Fruit fly (Drosophila melanogaster) whole organism, embryonic: Measurements from ENCODE around the gene CG9674.

Experiments used
- ATbp ChIP-seq: fragments of 200-800 bp; sonication (Bioruptor generic); optimal IDR thresholded peaks from 2 replicates; lab custom pipeline; 2017; ENCODE audit warnings: missing biosample characterization, mild to moderate bottlenecking, missing genetic modification characterization, missing genetic modification reagents
- BEAF-32 ChIP-seq: fragments of 200-800 bp; sonication (Bioruptor generic); optimal IDR thresholded peaks from 3 replicates; lab custom pipeline; 2017; ENCODE audit warnings: missing biosample characterization, missing genetic modification characterization, mild to moderate bottlenecking, moderate library complexity, missing genetic modification reagents
- C15 ChIP-seq: fragments of 200-800 bp; sonication (Bioruptor generic); IDR thresholded peaks from 3 replicates; pipeline ENCODE4 v1.3.6; 2022; ENCODE audit warnings: missing biosample characterization, missing genetic modification characterization
- CG10959 ChIP-seq: fragments of 200-800 bp; sonication (Bioruptor generic); IDR thresholded peaks from 2 replicates; pipeline ENCODE4 v1.3.6; 2022; ENCODE audit warnings: missing biosample characterization, missing genetic modification characterization
- CG11093 ChIP-seq: fragments of 200-800 bp; sonication (Bioruptor generic); IDR thresholded peaks from 3 replicates; pipeline ENCODE4 v1.3.6; 2022; ENCODE audit warnings: missing biosample characterization, missing genetic modification characterization
- CG11695 ChIP-seq: fragments of 200-800 bp; sonication (Bioruptor generic); IDR thresholded peaks from 3 replicates; pipeline ENCODE4 v1.3.6; 2022; ENCODE audit warnings: missing biosample characterization, missing genetic modification characterization
- CG12104 ChIP-seq: fragments of 200-800 bp; sonication (Bioruptor generic); optimal IDR thresholded peaks from 3 replicates; lab custom pipeline; 2016; ENCODE audit warnings: missing biosample characterization, missing genetic modification characterization
- CG14014 ChIP-seq: fragments of 200-800 bp; sonication (Bioruptor generic); IDR thresholded peaks from 2 replicates; pipeline ENCODE4 v1.3.6; 2022; ENCODE audit warnings: missing biosample characterization, missing genetic modification characterization
- CG15011 ChIP-seq: fragments of 200-800 bp; sonication (Bioruptor generic); optimal IDR thresholded peaks from 3 replicates; lab custom pipeline; 2018; ENCODE audit warnings: missing biosample characterization, mild to moderate bottlenecking, missing genetic modification characterization
- CG15073 ChIP-seq: fragments of 200-800 bp; sonication (Bioruptor generic); optimal IDR thresholded peaks from 2 replicates; lab custom pipeline; 2016; ENCODE audit warnings: missing biosample characterization, missing genetic modification characterization
- CG1647 ChIP-seq: fragments of 200-800 bp; sonication (Bioruptor generic); optimal IDR thresholded peaks from 3 replicates; lab custom pipeline; 2016; ENCODE audit warnings: missing biosample characterization, missing genetic modification characterization
- CG17328 ChIP-seq: fragments of 200-800 bp; sonication (Bioruptor generic); IDR thresholded peaks from 2 replicates; pipeline ENCODE4 v1.3.6; 2022; ENCODE audit warnings: missing biosample characterization, missing genetic modification characterization
- CG17568 ChIP-seq: fragments of 200-800 bp; sonication (Bioruptor generic); optimal IDR thresholded peaks from 2 replicates; lab custom pipeline; 2018; ENCODE audit warnings: missing biosample characterization, mild to moderate bottlenecking, missing genetic modification characterization, moderate library complexity
- CG3163 ChIP-seq: fragments of 200-800 bp; sonication (Bioruptor generic); optimal IDR thresholded peaks from 3 replicates; lab custom pipeline; 2016; ENCODE audit warnings: missing biosample characterization, missing genetic modification characterization
- CG32767 ChIP-seq: fragments of 200-800 bp; sonication (Bioruptor generic); IDR thresholded peaks from 2 replicates; pipeline ENCODE4 v1.3.6; 2022; ENCODE audit warnings: missing biosample characterization, missing genetic modification characterization
- CG3995 ChIP-seq: fragments of 200-800 bp; sonication (Bioruptor generic); optimal IDR thresholded peaks from 3 replicates; lab custom pipeline; 2016; ENCODE audit warnings: missing biosample characterization, missing genetic modification characterization
- CG4424 ChIP-seq: fragments of 200-800 bp; sonication (Bioruptor generic); optimal IDR thresholded peaks from 3 replicates; lab custom pipeline; 2016; ENCODE audit warnings: missing biosample characterization, missing genetic modification characterization
- CG6689 ChIP-seq: fragments of 200-800 bp; sonication (Bioruptor generic); IDR thresholded peaks from 2 replicates; pipeline ENCODE4 v1.3.6; 2022; ENCODE audit warnings: missing biosample characterization, missing genetic modification characterization
- CG7357 ChIP-seq: fragments of 200-800 bp; sonication (Bioruptor generic); IDR thresholded peaks from 3 replicates; pipeline ENCODE4 v1.3.6; 2022; ENCODE audit warnings: missing biosample characterization, missing genetic modification characterization
- CG8290 ChIP-seq, 3 experiments: fragments of 200-800 bp; sonication (Bioruptor generic); optimal IDR thresholded peaks; 2 replicates each; lab custom pipeline; 2016 to 2019; ENCODE audit warnings: missing biosample characterization in 3 of 3, missing genetic modification characterization in 3 of 3, mild to moderate bottlenecking in 2 of 3, moderate library complexity in 1 of 3
- CHES-1-like ChIP-seq: fragments of 200-800 bp; sonication (Bioruptor generic); optimal IDR thresholded peaks from 2 replicates; lab custom pipeline; 2016; ENCODE audit warnings: missing biosample characterization, missing genetic modification characterization
- Dip2 ChIP-seq: fragments of 200-800 bp; sonication (Bioruptor generic); IDR thresholded peaks from 2 replicates; pipeline ENCODE4 v1.3.6; 2022; ENCODE audit warnings: missing biosample characterization, missing genetic modification characterization
- Ets65A ChIP-seq: fragments of 200-800 bp; sonication (Bioruptor generic); peaks from one replicate; lab custom pipeline; 2016; ENCODE audit warnings: missing biosample characterization, missing genetic modification characterization
- Ets97D ChIP-seq: fragments of 200-800 bp; sonication (Bioruptor generic); optimal IDR thresholded peaks from 3 replicates; lab custom pipeline; 2016; ENCODE audit warnings: missing biosample characterization, missing genetic modification characterization
- Gsc ChIP-seq: fragments of 200-800 bp; sonication (Bioruptor generic); IDR thresholded peaks from 2 replicates; pipeline ENCODE4 v1.3.6; 2022; ENCODE audit warnings: missing biosample characterization, missing genetic modification characterization
- Hey ChIP-seq: fragments of 200-800 bp; sonication (Bioruptor generic); optimal IDR thresholded peaks from 3 replicates; lab custom pipeline; 2018; ENCODE audit warnings: missing biosample characterization, mild to moderate bottlenecking, missing genetic modification characterization
- HmgZ ChIP-seq: fragments of 200-800 bp; sonication (Bioruptor generic); optimal IDR thresholded peaks from 2 replicates; lab custom pipeline; 2018; ENCODE audit warnings: missing biosample characterization, mild to moderate bottlenecking, missing genetic modification characterization
- Rfx ChIP-seq: fragments of 200-800 bp; sonication (Bioruptor generic); IDR thresholded peaks from 2 replicates; pipeline ENCODE4 v1.3.6; 2022; ENCODE audit warnings: missing biosample characterization, missing genetic modification characterization
- Sry-δ ChIP-seq: fragments of 200-800 bp; sonication (Bioruptor generic); optimal IDR thresholded peaks from 2 replicates; lab custom pipeline; 2016; ENCODE audit warnings: missing biosample characterization, missing genetic modification characterization
- Vsx1 ChIP-seq: fragments of 200-800 bp; sonication (Bioruptor generic); optimal IDR thresholded peaks from 2 replicates; lab custom pipeline; 2017; ENCODE audit warnings: missing biosample characterization, mild to moderate bottlenecking, missing genetic modification characterization, missing genetic modification reagents
- ap ChIP-seq: fragments of 200-800 bp; sonication (Bioruptor generic); IDR thresholded peaks from 2 replicates; pipeline ENCODE4 v1.3.6; 2022; ENCODE audit warnings: missing biosample characterization, missing genetic modification characterization
- bsh ChIP-seq, 2 experiments: fragments of 200-800 bp; sonication (Bioruptor generic); optimal IDR thresholded peaks; 2 replicates each; lab custom pipeline; 2017 to 2018; ENCODE audit warnings: mild to moderate bottlenecking in 2 of 2, missing biosample characterization in 2 of 2, missing genetic modification characterization in 2 of 2, moderate library complexity in 1 of 2
- crp ChIP-seq, 2 experiments: fragments of 200-800 bp; sonication (Bioruptor generic); optimal IDR thresholded peaks; 2 replicates in 1 of 2; 3 replicates in 1 of 2; lab custom pipeline; 2017; ENCODE audit warnings: missing biosample characterization in 2 of 2, missing genetic modification characterization in 2 of 2, mild to moderate bottlenecking in 1 of 2, moderate library complexity in 1 of 2
- exex ChIP-seq: fragments of 200-800 bp; sonication (Bioruptor generic); optimal IDR thresholded peaks from 4 replicates; lab custom pipeline; 2018; ENCODE audit warnings: missing biosample characterization, mild to moderate bottlenecking, missing genetic modification characterization, moderate library complexity
- fd102C ChIP-seq: fragments of 200-800 bp; sonication (Bioruptor generic); optimal IDR thresholded peaks from 2 replicates; lab custom pipeline; 2018; ENCODE audit warnings: missing biosample characterization, mild to moderate bottlenecking, missing genetic modification characterization, moderate library complexity
- lmd ChIP-seq: fragments of 200-800 bp; sonication (Bioruptor generic); IDR thresholded peaks from 2 replicates; pipeline ENCODE4 v1.3.6; 2022; ENCODE audit warnings: missing biosample characterization, missing genetic modification characterization
- p53 ChIP-seq: fragments of 200-800 bp; sonication (Bioruptor generic); optimal IDR thresholded peaks from 2 replicates; lab custom pipeline; 2016; ENCODE audit warnings: missing biosample characterization, missing genetic modification characterization
- rib ChIP-seq: fragments of 200-800 bp; sonication (Bioruptor generic); IDR thresholded peaks from 2 replicates; pipeline ENCODE4 v1.3.6; 2022; ENCODE audit warnings: missing biosample characterization, missing genetic modification characterization
- ro ChIP-seq: fragments of 200-800 bp; sonication (Bioruptor generic); IDR thresholded peaks from 2 replicates; pipeline ENCODE4 v1.3.6; 2022; ENCODE audit warnings: missing biosample characterization, missing genetic modification characterization
- salm ChIP-seq: fragments of 200-800 bp; sonication (Bioruptor generic); optimal IDR thresholded peaks from 2 replicates; lab custom pipeline; 2018; ENCODE audit warnings: missing biosample characterization, mild to moderate bottlenecking, missing genetic modification characterization
- sisA ChIP-seq: fragments of 200-800 bp; sonication (Bioruptor generic); IDR thresholded peaks from 2 replicates; pipeline ENCODE4 v1.3.6; 2022; ENCODE audit warnings: missing biosample characterization, missing genetic modification characterization
- ssp ChIP-seq: fragments of 200-800 bp; sonication (Bioruptor generic); IDR thresholded peaks from 2 replicates; pipeline ENCODE4 v1.3.6; 2022; ENCODE audit warnings: missing biosample characterization, missing genetic modification characterization
- wor ChIP-seq: fragments of 200-800 bp; sonication (Bioruptor generic); IDR thresholded peaks from 2 replicates; pipeline ENCODE4 v1.3.6; 2022; ENCODE audit warnings: missing biosample characterization, missing genetic modification characterization

Gene CG9674

DNA sequence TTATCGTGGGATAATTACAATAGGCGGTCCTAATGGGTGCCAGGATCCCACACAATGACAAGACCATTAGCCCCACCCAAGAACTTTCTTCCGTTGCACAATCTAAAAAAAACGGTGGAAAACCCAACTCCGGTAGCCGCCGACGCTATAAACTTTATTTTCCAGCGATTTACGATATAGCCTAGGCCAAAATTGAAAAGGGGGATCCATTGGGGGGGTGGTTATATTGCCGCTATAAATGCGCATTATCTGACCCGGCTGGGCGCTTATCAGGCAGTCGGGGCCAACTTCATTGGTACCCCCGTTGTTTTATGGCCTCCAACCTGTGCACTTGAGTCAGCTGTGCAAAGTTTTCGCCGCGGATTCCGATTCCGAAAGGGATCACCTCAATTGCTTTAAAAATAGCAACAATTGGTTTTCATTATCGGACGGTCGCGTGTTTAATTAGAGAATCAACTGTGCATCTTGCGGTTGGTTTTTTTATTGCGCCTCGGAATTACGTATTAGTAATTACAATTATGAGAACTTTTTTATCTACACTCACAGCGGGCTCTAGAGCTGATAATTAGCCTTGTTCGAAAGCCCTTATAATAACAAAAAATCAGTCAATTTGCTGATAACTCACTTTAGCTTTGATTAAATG, 3.7 kb downstream of the CG9674 start (continued):
- TF ChIP-seq p53 (GFP tag; lab: Kevin White, UChicago) (no peak), ro (GFP tag; lab: Robert Waterston, UW) (no peak), CG10959 (no peak), CG3163 (GFP tag; lab: Kevin White, UChicago) (no peak), CG6689 (GFP tag; lab: Robert Waterston, UW) (no peak), wor (GFP tag; lab: Robert Waterston, UW) (no peak), CG7357 (GFP tag; lab: Robert Waterston, UW) (no peak), Sry-δ (GFP tag; lab: Kevin White, UChicago) (no peak), CG15011 (GFP tag; lab: Kevin White, UChicago) (peak; percentile 28), Hey (tag; lab: Kevin White, UChicago) (no peak), CG15073 (GFP tag; lab: Kevin White, UChicago) (no peak), ap (GFP tag; lab: Robert Waterston, UW) (no peak), Ets65A (peak; percentile 62), HmgZ (tag; lab: Kevin White, UChicago) (peak; percentile 36), CG8290 (GFP tag; optimal IDR thresholded peaks at IDR 0.05; lab: Kevin White, UChicago) (no peak), CG8290 (tag; optimal IDR thresholded peaks at IDR 0.05; lab: Kevin White, UChicago) (peak in 1 of 2 experiments; percentile 55), salm (peak; percentile 32), bsh (GFP tag; optimal IDR thresholded peaks at IDR 0.05; lab: Kevin White, UChicago) (peak in 1 of 2 experiments; percentile 42), ssp (GFP tag; lab: Robert Waterston, UW) (no peak), exex (tag; lab: Kevin White, UChicago) (peak; percentile 87), CG17328 (GFP tag; lab: Robert Waterston, UW) (no peak), crp (GFP tag; optimal IDR thresholded peaks at IDR 0.05; lab: Kevin White, UChicago) (no peak), CG11093 (GFP tag; lab: Robert Waterston, UW) (no peak), CG12104 (GFP tag; lab: Kevin White, UChicago) (no peak), Rfx (GFP tag; lab: Robert Waterston, UW) (peak; percentile 51; the same call in 1 of the 2 replicates), fd102C (GFP tag; lab: Kevin White, UChicago) (no peak), CG4424 (GFP tag; lab: Kevin White, UChicago) (no peak), Vsx1 (GFP tag; lab: Kevin White, UChicago) (peak; percentile 63), CG3995 (GFP tag; lab: Kevin White, UChicago) (no peak), ATbp (peak; percentile 67), CG17568 (GFP tag; lab: Kevin White, UChicago) (peak; percentile 55), Dip2 (no peak), CHES-1-like (GFP tag; lab: Kevin White, UChicago) (no peak), Gsc (GFP tag; lab: Robert Waterston, UW) (no peak), CG32767 (no peak), sisA (GFP tag; lab: Robert Waterston, UW) (no peak), Ets97D (no peak), CG11695 (GFP tag; lab: Robert Waterston, UW) (no peak), CG1647 (GFP tag; lab: Kevin White, UChicago) (no peak), lmd (GFP tag; lab: Robert Waterston, UW) (no peak), C15 (GFP tag; lab: Robert Waterston, UW) (no peak), BEAF-32 (no peak), rib (GFP tag; lab: Robert Waterston, UW) (peak; percentile 61), CG14014 (GFP tag; lab: Robert Waterston, UW) (no peak)
